Fruit fly (Drosophila melanogaster): ENCODE results near the gene CG43935.

DNA sequence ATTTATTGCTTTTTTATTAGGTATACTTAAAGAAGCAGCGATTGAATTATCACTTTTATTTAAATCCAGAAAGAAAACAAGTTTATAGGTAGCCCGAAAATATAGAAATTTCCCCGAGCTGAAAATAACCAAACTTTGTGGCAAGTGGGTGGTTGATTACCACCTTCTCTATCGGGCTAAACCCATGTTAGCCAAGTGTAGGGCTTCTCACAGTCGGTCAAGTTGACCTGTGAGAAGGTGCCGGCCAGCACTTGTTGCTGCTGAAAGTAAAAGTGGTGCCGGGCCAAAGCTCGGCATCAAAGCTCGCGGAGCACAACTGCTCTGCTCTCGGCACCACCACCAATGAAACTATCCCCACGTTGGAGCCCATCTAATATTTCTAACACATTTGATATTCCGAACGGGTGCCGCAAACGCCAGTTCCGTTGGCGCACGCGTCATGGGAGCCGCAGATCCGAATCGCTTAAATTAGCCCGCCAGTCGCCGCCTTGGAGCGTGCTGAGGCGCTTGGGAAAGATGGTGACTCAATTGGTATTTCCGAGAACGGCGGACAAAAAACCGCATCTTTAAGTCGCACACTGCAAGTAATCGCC is 5.8 kb downstream of the CG43935 start:
- TF ChIP-seq Myc (optimal IDR thresholded peaks at IDR 0.05) (no peak), Sin3A (optimal IDR thresholded peaks at IDR 0.05) (no peak), h (optimal IDR thresholded peaks at IDR 0.05) (no peak), ttk (optimal IDR thresholded peaks at IDR 0.05) (no peak), psq (optimal IDR thresholded peaks at IDR 0.05) (no peak), insv (optimal IDR thresholded peaks at IDR 0.05) (no peak)
